Fruit fly (Drosophila melanogaster) whole organism, embryonic: Measurements from ENCODE around the gene brv3.

ENCODE experiments used
- Aef1 ChIP-seq: fragments of 200-800 bp; sonication (Bioruptor generic); IDR thresholded peaks from 3 replicates; pipeline ENCODE4 v1.3.6; 2022; ENCODE audit warnings: missing biosample characterization, missing genetic modification characterization
- Asciz ChIP-seq: fragments of 200-800 bp; sonication (Bioruptor generic); optimal IDR thresholded peaks from 2 replicates; lab custom pipeline; 2017; ENCODE audit warnings: missing biosample characterization, mild to moderate bottlenecking, missing genetic modification characterization, missing genetic modification reagents
- CG10267 ChIP-seq: fragments of 200-800 bp; sonication (Bioruptor generic); optimal IDR thresholded peaks from 2 replicates; lab custom pipeline; 2018; ENCODE audit warnings: missing biosample characterization, mild to moderate bottlenecking, missing genetic modification characterization, moderate library complexity
- CG10654 ChIP-seq: fragments of 200-800 bp; sonication (Bioruptor generic); optimal IDR thresholded peaks from 2 replicates; lab custom pipeline; 2016; ENCODE audit warnings: missing biosample characterization, missing genetic modification characterization
- CG12155 ChIP-seq: fragments of 200-800 bp; sonication (Bioruptor generic); optimal IDR thresholded peaks from 3 replicates; lab custom pipeline; 2016; ENCODE audit warnings: missing biosample characterization, missing genetic modification characterization
- CG12391 ChIP-seq: fragments of 200-800 bp; sonication (Bioruptor generic); optimal IDR thresholded peaks from 3 replicates; lab custom pipeline; 2018; ENCODE audit warnings: missing biosample characterization, mild to moderate bottlenecking, missing genetic modification characterization, moderate library complexity
- CG14441 ChIP-seq: fragments of 200-800 bp; sonication (Bioruptor generic); IDR thresholded peaks from 2 replicates; pipeline ENCODE4 v1.3.6; 2022; ENCODE audit warnings: missing biosample characterization, missing genetic modification characterization
- CG15479 ChIP-seq: fragments of 200-800 bp; sonication (Bioruptor generic); optimal IDR thresholded peaks from 3 replicates; lab custom pipeline; 2019; ENCODE audit warnings: missing biosample characterization, mild to moderate bottlenecking, missing genetic modification characterization, moderate library complexity
- CG15696 ChIP-seq: fragments of 200-800 bp; sonication (Bioruptor generic); optimal IDR thresholded peaks from 2 replicates; lab custom pipeline; 2019; ENCODE audit warnings: missing biosample characterization, mild to moderate bottlenecking, missing genetic modification characterization, moderate library complexity
- CG1647 ChIP-seq: fragments of 200-800 bp; sonication (Bioruptor generic); optimal IDR thresholded peaks from 3 replicates; lab custom pipeline; 2016; ENCODE audit warnings: missing biosample characterization, missing genetic modification characterization
- CG16863 ChIP-seq: fragments of 200-800 bp; sonication (Bioruptor generic); optimal IDR thresholded peaks from 3 replicates; lab custom pipeline; 2016; ENCODE audit warnings: missing biosample characterization, missing genetic modification characterization
- CG17385 ChIP-seq: fragments of 200-800 bp; sonication (Bioruptor generic); optimal IDR thresholded peaks from 3 replicates; lab custom pipeline; 2018; ENCODE audit warnings: missing biosample characterization, mild to moderate bottlenecking, missing genetic modification characterization
- CG17802 ChIP-seq: fragments of 200-800 bp; sonication (Bioruptor generic); optimal IDR thresholded peaks from 2 replicates; lab custom pipeline; 2018; ENCODE audit warnings: missing biosample characterization, mild to moderate bottlenecking, missing genetic modification characterization, moderate library complexity
- CG2875 ChIP-seq: fragments of 200-800 bp; sonication (Bioruptor generic); optimal IDR thresholded peaks from 2 replicates; lab custom pipeline; 2017; ENCODE audit warnings: missing biosample characterization, mild to moderate bottlenecking, missing genetic modification characterization, missing genetic modification reagents
- CG31388 ChIP-seq: fragments of 200-800 bp; sonication (Bioruptor generic); optimal IDR thresholded peaks from 2 replicates; lab custom pipeline; 2016; ENCODE audit warnings: missing biosample characterization, missing genetic modification characterization
- CG4820 ChIP-seq: fragments of 200-800 bp; sonication (Bioruptor generic); optimal IDR thresholded peaks from 3 replicates; lab custom pipeline; 2016; ENCODE audit warnings: missing biosample characterization, missing genetic modification characterization
- CG4854 ChIP-seq: fragments of 200-800 bp; sonication (Bioruptor generic); optimal IDR thresholded peaks from 2 replicates; lab custom pipeline; 2016; ENCODE audit warnings: missing biosample characterization, missing genetic modification characterization, inconsistent platforms
- CHES-1-like ChIP-seq: fragments of 200-800 bp; sonication (Bioruptor generic); optimal IDR thresholded peaks from 2 replicates; lab custom pipeline; 2016; ENCODE audit warnings: missing biosample characterization, missing genetic modification characterization
- Dad ChIP-seq: fragments of 200-800 bp; sonication (Bioruptor generic); optimal IDR thresholded peaks from 3 replicates; lab custom pipeline; 2016; ENCODE audit warnings: missing biosample characterization, missing genetic modification characterization
- Dbx ChIP-seq: fragments of 200-800 bp; sonication (Bioruptor generic); IDR thresholded peaks from 3 replicates; pipeline ENCODE4 v1.3.6; 2022; ENCODE audit warnings: missing biosample characterization, missing genetic modification characterization
- Fer1 ChIP-seq: fragments of 200-800 bp; sonication (Bioruptor generic); optimal IDR thresholded peaks from 2 replicates; lab custom pipeline; 2017; ENCODE audit warnings: missing biosample characterization, mild to moderate bottlenecking, missing genetic modification characterization
- HLH4C ChIP-seq: fragments of 200-800 bp; sonication (Bioruptor generic); IDR thresholded peaks from 3 replicates; pipeline ENCODE4 v1.3.6; 2022; ENCODE audit warnings: missing biosample characterization, missing genetic modification characterization; ENCODE audit not compliant: partially characterized antibody
- Hey ChIP-seq: fragments of 200-800 bp; sonication (Bioruptor generic); optimal IDR thresholded peaks from 3 replicates; lab custom pipeline; 2018; ENCODE audit warnings: missing biosample characterization, mild to moderate bottlenecking, missing genetic modification characterization
- Hr51 ChIP-seq, 2 experiments: fragments of 200-800 bp; sonication (Bioruptor generic); optimal IDR thresholded peaks; 2 replicates in 1 of 2; 3 replicates in 1 of 2; lab custom pipeline; 2016 to 2018; ENCODE audit warnings: missing biosample characterization in 2 of 2, missing genetic modification characterization in 2 of 2, mild to moderate bottlenecking in 1 of 2, moderate library complexity in 1 of 2
- Meics ChIP-seq: fragments of 200-800 bp; sonication (Bioruptor generic); optimal IDR thresholded peaks from 2 replicates; lab custom pipeline; 2017; ENCODE audit warnings: missing biosample characterization, mild to moderate bottlenecking, missing genetic modification characterization
- Myb ChIP-seq: fragments of 200-800 bp; sonication (Bioruptor generic); optimal IDR thresholded peaks from 2 replicates; lab custom pipeline; 2016; ENCODE audit warnings: missing biosample characterization, missing genetic modification characterization
- Oli ChIP-seq: fragments of 200-800 bp; sonication (Bioruptor generic); optimal IDR thresholded peaks from 2 replicates; lab custom pipeline; 2018; ENCODE audit warnings: missing biosample characterization, mild to moderate bottlenecking, missing genetic modification characterization, moderate library complexity
- Rx ChIP-seq: fragments of 200-800 bp; sonication (Bioruptor generic); IDR thresholded peaks from 2 replicates; pipeline ENCODE4 v1.3.6; 2022; ENCODE audit warnings: missing biosample characterization, missing genetic modification characterization
- Sox102F ChIP-seq: fragments of 200-800 bp; sonication (Bioruptor generic); optimal IDR thresholded peaks from 2 replicates; lab custom pipeline; 2018; ENCODE audit warnings: missing biosample characterization, mild to moderate bottlenecking, missing genetic modification characterization, moderate library complexity
- Stat92E ChIP-seq, 3 experiments: fragments of >200 bp in 2 of 3; fragments of 200-800 bp in 1 of 3; sonication (Bioruptor generic) in 1 of 3; optimal IDR thresholded peaks; 2 replicates each; lab custom pipeline; 2017 to 2019; ENCODE audit warnings: missing biosample characterization in 3 of 3, missing genetic modification characterization in 3 of 3, mild to moderate bottlenecking in 1 of 3, moderate library complexity in 1 of 3
- Xrp1 ChIP-seq: fragments of 200-800 bp; sonication (Bioruptor generic); IDR thresholded peaks from 2 replicates; pipeline ENCODE4 v1.3.6; 2022; ENCODE audit warnings: missing biosample characterization, missing genetic modification characterization
- ac ChIP-seq: fragments of 200-800 bp; sonication (Bioruptor generic); optimal IDR thresholded peaks from 3 replicates; lab custom pipeline; 2017; ENCODE audit warnings: missing biosample characterization, mild to moderate bottlenecking, missing genetic modification characterization
- amos ChIP-seq: fragments of 200-800 bp; sonication (Bioruptor generic); IDR thresholded peaks from 2 replicates; pipeline ENCODE4 v1.3.6; 2022; ENCODE audit warnings: missing biosample characterization, missing genetic modification characterization; ENCODE audit not compliant: partially characterized antibody
- ash1 ChIP-seq: fragments of 200-800 bp; sonication (Bioruptor generic); optimal IDR thresholded peaks from 2 replicates; lab custom pipeline; 2018; ENCODE audit warnings: missing biosample characterization, mild to moderate bottlenecking, missing genetic modification characterization
- dpn ChIP-seq, 2 experiments: fragments of 200-800 bp; sonication (Bioruptor generic); optimal IDR thresholded peaks; 3 replicates each; lab custom pipeline; 2016; ENCODE audit warnings: missing biosample characterization in 2 of 2, missing genetic modification characterization in 2 of 2
- fd96Cb ChIP-seq: fragments of 200-800 bp; sonication (Bioruptor generic); optimal IDR thresholded peaks from 2 replicates; lab custom pipeline; 2018; ENCODE audit warnings: missing biosample characterization, mild to moderate bottlenecking, missing genetic modification characterization, moderate library complexity
- gem ChIP-seq: fragments of 200-800 bp; sonication (Bioruptor generic); optimal IDR thresholded peaks from 2 replicates; lab custom pipeline; 2019; ENCODE audit warnings: missing biosample characterization, mild to moderate bottlenecking, missing genetic modification characterization, moderate library complexity
- gro ChIP-seq: fragments of 200-800 bp; sonication (Bioruptor generic); optimal IDR thresholded peaks from 2 replicates; lab custom pipeline; 2016; ENCODE audit warnings: missing biosample characterization, missing genetic modification characterization
- h ChIP-seq: fragments of >200 bp; optimal IDR thresholded peaks from 2 replicates; lab custom pipeline; 2017
- hth ChIP-seq: fragments of >200 bp; optimal IDR thresholded peaks from 2 replicates; lab custom pipeline; 2017; ENCODE audit warnings: inconsistent platforms
- lmd ChIP-seq: fragments of 200-800 bp; sonication (Bioruptor generic); IDR thresholded peaks from 2 replicates; pipeline ENCODE4 v1.3.6; 2022; ENCODE audit warnings: missing biosample characterization, missing genetic modification characterization
- nmo ChIP-seq: fragments of 200-800 bp; sonication (Bioruptor generic); optimal IDR thresholded peaks from 2 replicates; lab custom pipeline; 2018; ENCODE audit warnings: missing biosample characterization, mild to moderate bottlenecking, missing genetic modification characterization, moderate library complexity
- oc ChIP-seq: fragments of 200-800 bp; sonication (Bioruptor generic); optimal IDR thresholded peaks from 2 replicates; lab custom pipeline; 2018; ENCODE audit warnings: missing biosample characterization, mild to moderate bottlenecking, missing genetic modification characterization, moderate library complexity
- ro ChIP-seq: fragments of 200-800 bp; sonication (Bioruptor generic); IDR thresholded peaks from 2 replicates; pipeline ENCODE4 v1.3.6; 2022; ENCODE audit warnings: missing biosample characterization, missing genetic modification characterization
- schlank ChIP-seq: fragments of 200-800 bp; sonication (Bioruptor generic); optimal IDR thresholded peaks from 2 replicates; lab custom pipeline; 2018; ENCODE audit warnings: missing biosample characterization, mild to moderate bottlenecking, missing genetic modification characterization
- sima ChIP-seq: fragments of 200-800 bp; sonication (Bioruptor generic); optimal IDR thresholded peaks from 2 replicates; lab custom pipeline; 2016; ENCODE audit warnings: missing biosample characterization, missing genetic modification characterization
- tll ChIP-seq, 2 experiments: fragments of 200-800 bp in 1 of 2; fragments of >200 bp in 1 of 2; sonication (Bioruptor generic) in 1 of 2; optimal IDR thresholded peaks; 2 replicates each; lab custom pipeline; 2017 to 2019; ENCODE audit warnings: missing biosample characterization in 2 of 2, missing genetic modification characterization in 2 of 2, mild to moderate bottlenecking in 1 of 2, moderate library complexity in 1 of 2
- tx ChIP-seq: fragments of 200-800 bp; sonication (Bioruptor generic); optimal IDR thresholded peaks from 2 replicates; lab custom pipeline; 2016; ENCODE audit warnings: missing biosample characterization, missing genetic modification characterization
- zfh1 ChIP-seq: fragments of 200-800 bp; sonication (Bioruptor generic); IDR thresholded peaks from 3 replicates; pipeline ENCODE4 v1.3.6; 2022; ENCODE audit warnings: missing biosample characterization, missing genetic modification characterization

The brv3 gene

dm6 chrX:2581793-2582503 lies 42.4 kb downstream of the brv3 start (continued):
- TF ChIP-seq CG10654 (GFP tag; lab: Kevin White, UChicago) (peak; percentile 53), CG12155 (peak; percentile 66), ro (no peak), oc (tag; lab: Kevin White, UChicago) (peak; percentile 29), CG16863 (GFP tag; lab: Kevin White, UChicago) (peak; percentile 63), CG14441 (GFP tag; lab: Robert Waterston, UW) (peak; percentile 84), Fer1 (GFP tag; lab: Kevin White, UChicago) (peak; percentile 93), Meics (peak; percentile 87), nmo (GFP tag; lab: Kevin White, UChicago) (peak; percentile 48), Stat92E (GFP tag; optimal IDR thresholded peaks at IDR 0.05; lab: Kevin White, UChicago) (no peak), ash1 (no peak), fd96Cb (peak; percentile 57), Sox102F (GFP tag; lab: Kevin White, UChicago) (peak; percentile 73), CG12391 (tag; lab: Kevin White, UChicago) (peak; percentile 58), CHES-1-like (GFP tag; lab: Kevin White, UChicago) (peak; percentile 79), CG15696 (no peak), CG10267 (tag; lab: Kevin White, UChicago) (peak; percentile 52), CG4820 (peak; percentile 49), Dbx (peak; percentile 91), hth (lab: Kevin White, UChicago) (no peak), gem (tag; lab: Kevin White, UChicago) (peak; percentile 80), lmd (GFP tag; lab: Robert Waterston, UW) (peak; percentile 82), Asciz (GFP tag; lab: Kevin White, UChicago) (peak; percentile 32), CG17385 (GFP tag; lab: Kevin White, UChicago) (peak; percentile 71), schlank (tag; lab: Kevin White, UChicago) (peak; percentile 75), zfh1 (GFP tag; lab: Robert Waterston, UW) (peak; percentile 64), Hr51 (GFP tag; optimal IDR thresholded peaks at IDR 0.05; lab: Kevin White, UChicago) (peak; percentile 40 to 74), Hey (no peak), dpn (GFP tag; optimal IDR thresholded peaks at IDR 0.05; lab: Kevin White, UChicago) (peak; percentile 82 to 84), tx (GFP tag; lab: Kevin White, UChicago) (peak; percentile 70), CG15479 (GFP tag; lab: Kevin White, UChicago) (no peak), sima (no peak), gro (peak; percentile 67), Xrp1 (GFP tag; lab: Robert Waterston, UW) (peak; percentile 71), amos (GFP tag; lab: Robert Waterston, UW) (no peak), CG4854 (GFP tag; lab: Kevin White, UChicago) (peak; percentile 55), HLH4C (GFP tag; lab: Robert Waterston, UW) (no peak), tll (GFP tag; optimal IDR thresholded peaks at IDR 0.05; lab: Kevin White, UChicago) (no peak), Rx (peak; percentile 67), Oli (tag; lab: Kevin White, UChicago) (peak; percentile 72), Aef1 (GFP tag; lab: Robert Waterston, UW) (peak; percentile 83), Dad (GFP tag; lab: Kevin White, UChicago) (peak; percentile 79), CG31388 (GFP tag; lab: Kevin White, UChicago) (peak; percentile 38), h (no peak), Myb (GFP tag; lab: Kevin White, UChicago) (peak; percentile 69), CG1647 (GFP tag; lab: Kevin White, UChicago) (peak; percentile 65), CG2875 (GFP tag; lab: Kevin White, UChicago) (peak; percentile 26), ac (GFP tag; lab: Kevin White, UChicago) (no peak), CG17802 (no peak)
